Worm (Caenorhabditis elegans) whole organism, late embryonic: Measurements from ENCODE around the gene lfi-1.

Source experiments
- F13H6.1 ChIP-seq: sonication (generic microtip); optimal IDR thresholded peaks from 2 replicates; lab custom pipeline; 2016; ENCODE audit warnings: missing genetic modification characterization, missing compliant biosample characterization
- ahr-1 ChIP-seq: sonication (generic microtip); optimal IDR thresholded peaks from 2 replicates; lab custom pipeline; 2016; ENCODE audit warnings: missing genetic modification characterization, missing compliant biosample characterization
- ceh-9 ChIP-seq: sonication (generic microtip); optimal IDR thresholded peaks from 2 replicates; lab custom pipeline; 2016; ENCODE audit warnings: mild to moderate bottlenecking, missing genetic modification characterization, inconsistent platforms, missing compliant biosample characterization
- dmd-4 ChIP-seq: sonication (generic microtip); optimal IDR thresholded peaks from 2 replicates; lab custom pipeline; 2016; ENCODE audit warnings: borderline replicate concordance, missing genetic modification characterization, missing compliant biosample characterization
- elt-2 ChIP-seq: sonication (generic microtip); optimal IDR thresholded peaks from 2 replicates; lab custom pipeline; 2016; ENCODE audit warnings: missing genetic modification reagents, missing genetic modification characterization, missing compliant biosample characterization
- fkh-6 ChIP-seq: sonication (generic microtip); optimal IDR thresholded peaks from 2 replicates; lab custom pipeline; 2016; ENCODE audit warnings: missing genetic modification characterization, missing compliant biosample characterization
- hlh-30 ChIP-seq: sonication (generic microtip); optimal IDR thresholded peaks from 2 replicates; lab custom pipeline; 2017; ENCODE audit warnings: antibody characterized with exemption, missing genetic modification characterization, missing compliant biosample characterization; ENCODE audit not compliant: insufficient read depth
- pag-3 ChIP-seq: sonication (generic microtip); optimal IDR thresholded peaks from 2 replicates; lab custom pipeline; 2016; ENCODE audit warnings: missing compliant biosample characterization, missing genetic modification characterization, borderline replicate concordance
- rnt-1 ChIP-seq: sonication (generic microtip); optimal IDR thresholded peaks from 2 replicates; lab custom pipeline; 2016; ENCODE audit warnings: missing genetic modification characterization, missing compliant biosample characterization
- tbx-2 ChIP-seq: sonication (generic microtip); optimal IDR thresholded peaks from 2 replicates; lab custom pipeline; 2016; ENCODE audit warnings: missing genetic modification characterization, missing compliant biosample characterization

- TF ChIP-seq ahr-1 (tag; lab: Kevin White, UChicago) (no peak), tbx-2 (tag; lab: Kevin White, UChicago) (peak; percentile 45), elt-2 (tag; lab: Kevin White, UChicago) (peak; percentile 30), rnt-1 (tag; lab: Kevin White, UChicago) (no peak), fkh-6 (peak; percentile 4), ceh-9 (tag; lab: Kevin White, UChicago) (no peak), hlh-30 (tag; lab: Kevin White, UChicago) (no peak), F13H6.1 (tag; lab: Kevin White, UChicago) (no peak), dmd-4 (tag; lab: Kevin White, UChicago) (no peak), pag-3 (tag; lab: Kevin White, UChicago) (no peak)
These were observed 46.1 kb downstream of the lfi-1 start for ce11 chrX:5022682-5023081.
